Fruit fly (Drosophila melanogaster) whole organism, embryonic: ENCODE results near the gene p-cup.

Experiments
- Ada2b ChIP-seq: fragments of 200-800 bp; sonication (Bioruptor generic); IDR thresholded peaks from 2 replicates; pipeline ENCODE4 v1.3.6; 2022; ENCODE audit warnings: missing biosample characterization, missing genetic modification characterization
- Adf1 ChIP-seq: fragments of 200-800 bp; sonication (Bioruptor generic); IDR thresholded peaks from 2 replicates; pipeline ENCODE4 v1.3.6; 2022; ENCODE audit warnings: missing biosample characterization, missing genetic modification characterization
- Awh ChIP-seq: fragments of 200-800 bp; sonication (Bioruptor generic); IDR thresholded peaks from 2 replicates; pipeline ENCODE4, ENCODE4 v1.3.6; 2022; ENCODE audit warnings: missing biosample characterization, missing genetic modification characterization
- B-H1 ChIP-seq: fragments of 200-800 bp; sonication (Bioruptor generic); IDR thresholded peaks from 3 replicates; pipeline ENCODE4 v1.3.6; 2022; ENCODE audit warnings: missing biosample characterization, missing genetic modification characterization
- Blimp-1 ChIP-seq: fragments of 200-800 bp; sonication (Bioruptor generic); optimal IDR thresholded peaks from 3 replicates; lab custom pipeline; 2018; ENCODE audit warnings: missing biosample characterization, missing genetic modification characterization, mild to moderate bottlenecking, moderate library complexity, missing genetic modification reagents
- CG11504 ChIP-seq: fragments of 200-800 bp; sonication (Bioruptor generic); optimal IDR thresholded peaks from 3 replicates; lab custom pipeline; 2019; ENCODE audit warnings: missing biosample characterization, mild to moderate bottlenecking, missing genetic modification characterization, moderate library complexity
- CG11560 ChIP-seq: fragments of 200-800 bp; sonication (Bioruptor generic); IDR thresholded peaks from 3 replicates; pipeline ENCODE4 v1.3.6; 2022; ENCODE audit warnings: missing biosample characterization, missing genetic modification characterization
- CG11696 ChIP-seq: fragments of 200-800 bp; sonication (Bioruptor generic); IDR thresholded peaks from 2 replicates; pipeline ENCODE4 v1.3.6; 2022; ENCODE audit warnings: missing biosample characterization, missing genetic modification characterization
- CG11723 ChIP-seq: fragments of 200-800 bp; sonication (Bioruptor generic); optimal IDR thresholded peaks from 2 replicates; lab custom pipeline; 2017; ENCODE audit warnings: missing biosample characterization, mild to moderate bottlenecking, missing genetic modification characterization
- CG12942 ChIP-seq: fragments of 200-800 bp; sonication (Bioruptor generic); optimal IDR thresholded peaks from 3 replicates; lab custom pipeline; 2016; ENCODE audit warnings: missing biosample characterization, missing genetic modification characterization
- CG15011 ChIP-seq: fragments of 200-800 bp; sonication (Bioruptor generic); optimal IDR thresholded peaks from 3 replicates; lab custom pipeline; 2018; ENCODE audit warnings: missing biosample characterization, mild to moderate bottlenecking, missing genetic modification characterization
- CG15601 ChIP-seq: fragments of 200-800 bp; sonication (Bioruptor generic); optimal IDR thresholded peaks from 3 replicates; lab custom pipeline; 2019; ENCODE audit warnings: missing biosample characterization, mild to moderate bottlenecking, missing genetic modification characterization, moderate library complexity
- CG4730 ChIP-seq: fragments of 200-800 bp; sonication (Bioruptor generic); IDR thresholded peaks from 2 replicates; pipeline ENCODE4 v1.3.6; 2022; ENCODE audit warnings: missing biosample characterization, missing genetic modification characterization
- CG5245 ChIP-seq: fragments of 200-800 bp; sonication (Bioruptor generic); optimal IDR thresholded peaks from 3 replicates; lab custom pipeline; 2016; ENCODE audit warnings: missing biosample characterization, missing genetic modification characterization
- CG7963 ChIP-seq: fragments of 200-800 bp; sonication (Bioruptor generic); IDR thresholded peaks from 3 replicates; pipeline ENCODE4 v1.3.6; 2022; ENCODE audit warnings: missing biosample characterization, missing genetic modification characterization; ENCODE audit not compliant: partially characterized antibody
- CG8924 ChIP-seq: fragments of 200-800 bp; optimal IDR thresholded peaks from 3 replicates; lab custom pipeline; 2019; ENCODE audit warnings: missing biosample characterization, mild to moderate bottlenecking, missing genetic modification characterization, moderate library complexity
- CHES-1-like ChIP-seq: fragments of 200-800 bp; sonication (Bioruptor generic); optimal IDR thresholded peaks from 2 replicates; lab custom pipeline; 2016; ENCODE audit warnings: missing biosample characterization, missing genetic modification characterization
- Chrac-16 ChIP-seq: fragments of 200-800 bp; sonication (Bioruptor generic); optimal IDR thresholded peaks from 3 replicates; lab custom pipeline; 2016; ENCODE audit warnings: missing biosample characterization, missing genetic modification characterization
- Dll ChIP-seq: fragments of 200-800 bp; sonication (Bioruptor generic); IDR thresholded peaks from 4 replicates; pipeline ENCODE4 v1.3.6; 2022; ENCODE audit warnings: missing biosample characterization, missing genetic modification characterization; ENCODE audit not compliant: partially characterized antibody
- Doc3 ChIP-seq: fragments of 200-800 bp; sonication (Bioruptor generic); IDR thresholded peaks from 3 replicates; pipeline ENCODE4 v1.3.6; 2022; ENCODE audit warnings: missing biosample characterization, missing genetic modification characterization; ENCODE audit not compliant: partially characterized antibody
- HLHmδ ChIP-seq: fragments of 200-800 bp; sonication (Bioruptor generic); optimal IDR thresholded peaks from 2 replicates; lab custom pipeline; 2018; ENCODE audit warnings: missing biosample characterization, mild to moderate bottlenecking, missing genetic modification characterization, moderate library complexity
- HmgZ ChIP-seq: fragments of 200-800 bp; sonication (Bioruptor generic); optimal IDR thresholded peaks from 2 replicates; lab custom pipeline; 2018; ENCODE audit warnings: missing biosample characterization, mild to moderate bottlenecking, missing genetic modification characterization
- Meics ChIP-seq: fragments of 200-800 bp; sonication (Bioruptor generic); optimal IDR thresholded peaks from 2 replicates; lab custom pipeline; 2017; ENCODE audit warnings: missing biosample characterization, mild to moderate bottlenecking, missing genetic modification characterization
- Neu2 ChIP-seq: fragments of 200-800 bp; sonication (Bioruptor generic); optimal IDR thresholded peaks from 3 replicates; lab custom pipeline; 2016; ENCODE audit warnings: missing biosample characterization, missing genetic modification characterization, borderline replicate concordance
- Oli ChIP-seq: fragments of 200-800 bp; sonication (Bioruptor generic); optimal IDR thresholded peaks from 2 replicates; lab custom pipeline; 2018; ENCODE audit warnings: missing biosample characterization, mild to moderate bottlenecking, missing genetic modification characterization, moderate library complexity
- Ptx1 ChIP-seq: fragments of 200-800 bp; sonication (Bioruptor generic); IDR thresholded peaks from 2 replicates; pipeline ENCODE4 v1.3.6; 2022; ENCODE audit warnings: missing biosample characterization, missing genetic modification characterization
- Sox102F ChIP-seq: fragments of 200-800 bp; sonication (Bioruptor generic); optimal IDR thresholded peaks from 2 replicates; lab custom pipeline; 2018; ENCODE audit warnings: missing biosample characterization, mild to moderate bottlenecking, missing genetic modification characterization, moderate library complexity
- Xrp1 ChIP-seq: fragments of 200-800 bp; sonication (Bioruptor generic); IDR thresholded peaks from 2 replicates; pipeline ENCODE4 v1.3.6; 2022; ENCODE audit warnings: missing biosample characterization, missing genetic modification characterization
- aop ChIP-seq: fragments of 200-800 bp; sonication (Bioruptor generic); IDR thresholded peaks from 2 replicates; pipeline ENCODE4 v1.3.6; 2022; ENCODE audit warnings: missing biosample characterization, missing genetic modification characterization
- chif ChIP-seq, 2 experiments: fragments of 200-800 bp; sonication (Bioruptor generic); optimal IDR thresholded peaks; 3 replicates each; lab custom pipeline; 2016; ENCODE audit warnings: missing biosample characterization in 2 of 2, missing genetic modification characterization in 2 of 2
- corto ChIP-seq: fragments of 200-800 bp; sonication (Bioruptor generic); optimal IDR thresholded peaks from 2 replicates; lab custom pipeline; 2016; ENCODE audit warnings: missing biosample characterization, mild to moderate bottlenecking, missing genetic modification characterization, moderate library complexity
- crol ChIP-seq: fragments of 200-800 bp; sonication (Bioruptor generic); IDR thresholded peaks from 2 replicates; pipeline ENCODE4 v1.3.6; 2022; ENCODE audit warnings: missing biosample characterization, missing genetic modification characterization
- dan ChIP-seq: fragments of 200-800 bp; sonication (Bioruptor generic); IDR thresholded peaks from 2 replicates; pipeline ENCODE4 v1.3.6; 2022; ENCODE audit warnings: missing biosample characterization, missing genetic modification characterization
- fd64A ChIP-seq: fragments of 200-800 bp; sonication (Bioruptor generic); optimal IDR thresholded peaks from 3 replicates; lab custom pipeline; 2018; ENCODE audit warnings: missing biosample characterization, mild to moderate bottlenecking, missing genetic modification characterization
- fru ChIP-seq: fragments of >200 bp; optimal IDR thresholded peaks from 2 replicates; lab custom pipeline; 2017
- gem ChIP-seq: fragments of 200-800 bp; sonication (Bioruptor generic); optimal IDR thresholded peaks from 2 replicates; lab custom pipeline; 2019; ENCODE audit warnings: missing biosample characterization, mild to moderate bottlenecking, missing genetic modification characterization, moderate library complexity
- gsb-n ChIP-seq: fragments of 200-800 bp; sonication (Bioruptor generic); optimal IDR thresholded peaks from 3 replicates; lab custom pipeline; 2018; ENCODE audit warnings: missing biosample characterization, mild to moderate bottlenecking, missing genetic modification characterization
- insv ChIP-seq, 2 experiments: fragments of 200-800 bp; sonication (Bioruptor generic); optimal IDR thresholded peaks; 3 replicates each; lab custom pipeline; 2016 to 2018; ENCODE audit warnings: missing biosample characterization in 2 of 2, missing genetic modification characterization in 2 of 2
- maf-S ChIP-seq: fragments of 200-800 bp; sonication (Bioruptor generic); optimal IDR thresholded peaks from 2 replicates; lab custom pipeline; 2016; ENCODE audit warnings: missing biosample characterization, missing genetic modification characterization
- peb ChIP-seq: fragments of 200-800 bp; sonication (Bioruptor generic); IDR thresholded peaks from 2 replicates; pipeline ENCODE4 v1.3.6; 2022; ENCODE audit warnings: missing biosample characterization, missing genetic modification characterization
- phol ChIP-seq: fragments of 200-800 bp; sonication (Bioruptor generic); optimal IDR thresholded peaks from 3 replicates; lab custom pipeline; 2018; ENCODE audit warnings: missing biosample characterization, mild to moderate bottlenecking, missing genetic modification characterization, moderate library complexity
- pnt ChIP-seq: fragments of 200-800 bp; sonication (Bioruptor generic); optimal IDR thresholded peaks from 3 replicates; lab custom pipeline; 2016; ENCODE audit warnings: missing biosample characterization, missing genetic modification characterization
- pum ChIP-seq: fragments of 200-800 bp; sonication (Bioruptor generic); optimal IDR thresholded peaks from 2 replicates; lab custom pipeline; 2016; ENCODE audit warnings: missing biosample characterization, missing genetic modification characterization
- salm ChIP-seq: fragments of 200-800 bp; sonication (Bioruptor generic); optimal IDR thresholded peaks from 2 replicates; lab custom pipeline; 2018; ENCODE audit warnings: missing biosample characterization, mild to moderate bottlenecking, missing genetic modification characterization
- sens ChIP-seq: fragments of 200-800 bp; sonication (Bioruptor generic); peaks from one replicate; lab custom pipeline; 2016; ENCODE audit warnings: missing biosample characterization, missing genetic modification characterization
- sima ChIP-seq: fragments of 200-800 bp; sonication (Bioruptor generic); optimal IDR thresholded peaks from 2 replicates; lab custom pipeline; 2016; ENCODE audit warnings: missing biosample characterization, missing genetic modification characterization
- slbo ChIP-seq: fragments of 200-800 bp; sonication (Bioruptor generic); IDR thresholded peaks from 2 replicates; pipeline ENCODE4 v1.3.6; 2022; ENCODE audit warnings: missing biosample characterization, missing genetic modification characterization
- sr ChIP-seq: fragments of 200-800 bp; sonication (Bioruptor generic); IDR thresholded peaks from 3 replicates; pipeline ENCODE4 v1.3.6; 2022; ENCODE audit warnings: missing biosample characterization, missing genetic modification characterization
- tna ChIP-seq: fragments of 200-800 bp; sonication (Bioruptor generic); IDR thresholded peaks from 2 replicates; pipeline ENCODE4 v1.3.6; 2022; ENCODE audit warnings: missing biosample characterization, missing genetic modification characterization; ENCODE audit not compliant: partially characterized antibody
- usp ChIP-seq: fragments of >200 bp; optimal IDR thresholded peaks from 2 replicates; lab custom pipeline; 2017; ENCODE audit warnings: missing biosample characterization, missing genetic modification characterization
- vnd ChIP-seq: fragments of 200-800 bp; sonication (Bioruptor generic); IDR thresholded peaks from 3 replicates; pipeline ENCODE4 v1.3.6; 2022; ENCODE audit warnings: missing biosample characterization, missing genetic modification characterization; ENCODE audit not compliant: partially characterized antibody
- zfh1 ChIP-seq: fragments of 200-800 bp; sonication (Bioruptor generic); IDR thresholded peaks from 3 replicates; pipeline ENCODE4 v1.3.6; 2022; ENCODE audit warnings: missing biosample characterization, missing genetic modification characterization

p-cup gene

dm6 chrX:17473879-17474278 is 25.3 kb upstream of the p-cup start:
- TF ChIP-seq CG12942 (GFP tag; lab: Kevin White, UChicago) (no peak), insv (GFP tag; optimal IDR thresholded peaks at IDR 0.05; lab: Kevin White, UChicago) (no peak), Dll (GFP tag; lab: Robert Waterston, UW) (no peak), tna (GFP tag; lab: Robert Waterston, UW) (no peak), HmgZ (tag; lab: Kevin White, UChicago) (no peak), CG11504 (tag; lab: Kevin White, UChicago) (peak; percentile 15), phol (peak; percentile 8), Sox102F (GFP tag; lab: Kevin White, UChicago) (peak; percentile 22), dan (GFP tag; lab: Robert Waterston, UW) (no peak), salm (no peak), gsb-n (tag; lab: Kevin White, UChicago) (no peak), vnd (GFP tag; lab: Robert Waterston, UW) (no peak), crol (0 out of 2 replicates have a peak, but pooled peaks have one; percentile 54), HLHmδ (GFP tag; lab: Kevin White, UChicago) (no peak), Awh (no peak), CG11723 (GFP tag; lab: Kevin White, UChicago) (no peak), Oli (tag; lab: Kevin White, UChicago) (no peak), Adf1 (GFP tag; lab: Robert Waterston, UW) (no peak), aop (GFP tag; lab: Robert Waterston, UW) (no peak), Ada2b (GFP tag; lab: Robert Waterston, UW) (no peak), gem (tag; lab: Kevin White, UChicago) (peak; percentile 29), maf-S (GFP tag; lab: Kevin White, UChicago) (no peak), Neu2 (no peak), corto (GFP tag; lab: Kevin White, UChicago) (no peak), Blimp-1 (GFP tag; lab: Kevin White, UChicago) (peak; percentile 44), pnt (GFP tag; lab: Kevin White, UChicago) (no peak), CG15011 (GFP tag; lab: Kevin White, UChicago) (no peak), Xrp1 (GFP tag; lab: Robert Waterston, UW) (0 out of 2 replicates have a peak, but pooled peaks have one; percentile 25), Ptx1 (GFP tag; lab: Robert Waterston, UW) (0 out of 2 replicates have a peak, but pooled peaks have one; percentile 13), CG5245 (no peak), CG11696 (GFP tag; lab: Robert Waterston, UW) (no peak), peb (GFP tag; lab: Robert Waterston, UW) (no peak), CG7963 (GFP tag; lab: Robert Waterston, UW) (no peak), slbo (GFP tag; lab: Robert Waterston, UW) (no peak), usp (GFP tag; lab: Kevin White, UChicago) (no peak), sima (GFP tag; lab: Kevin White, UChicago) (no peak), zfh1 (GFP tag; lab: Robert Waterston, UW) (no peak), sr (0 out of 3 replicates have a peak, but pooled peaks have one; percentile 24), CG11560 (tag; lab: Robert Waterston, UW) (no peak), fd64A (GFP tag; lab: Kevin White, UChicago) (no peak), Meics (GFP tag; lab: Kevin White, UChicago) (no peak), B-H1 (GFP tag; lab: Robert Waterston, UW) (no peak), fru (lab: Kevin White, UChicago) (no peak), CG15601 (no peak), CG8924 (no peak), chif (GFP tag; optimal IDR thresholded peaks at IDR 0.05; lab: Kevin White, UChicago) (no peak), CHES-1-like (GFP tag; lab: Kevin White, UChicago) (no peak), Doc3 (no peak), CG4730 (no peak), pum (no peak), Chrac-16 (GFP tag; lab: Kevin White, UChicago) (no peak), sens (GFP tag; lab: Kevin White, UChicago) (peak; percentile 29)
